Fruit fly (Drosophila melanogaster) whole organism, prepupa: ENCODE measurements around the gene SclA.

Experiments
- CG10669 ChIP-seq: fragments of 200-800 bp; sonication (Bioruptor generic); optimal IDR thresholded peaks from 3 replicates; lab custom pipeline; 2018; ENCODE audit warnings: missing biosample characterization, mild to moderate bottlenecking, missing genetic modification characterization, moderate library complexity
- CG11762 ChIP-seq: fragments of 200-800 bp; sonication (Bioruptor generic); optimal IDR thresholded peaks from 3 replicates; lab custom pipeline; 2016; ENCODE audit warnings: missing biosample characterization, missing genetic modification characterization; ENCODE audit not compliant: insufficient read depth
- CG11902 ChIP-seq: fragments of 200-800 bp; sonication (Bioruptor generic); optimal IDR thresholded peaks from 3 replicates; lab custom pipeline; 2016; ENCODE audit warnings: missing biosample characterization, missing genetic modification characterization
- CG1621 ChIP-seq: fragments of 200-800 bp; sonication (Bioruptor generic); optimal IDR thresholded peaks from 3 replicates; lab custom pipeline; 2018; ENCODE audit warnings: missing biosample characterization, mild to moderate bottlenecking, missing genetic modification characterization
- CG16779 ChIP-seq: fragments of 200-800 bp; sonication (Bioruptor generic); optimal IDR thresholded peaks from 3 replicates; lab custom pipeline; 2017; ENCODE audit warnings: missing biosample characterization, mild to moderate bottlenecking, missing genetic modification characterization
- CG31627 ChIP-seq: fragments of 200-800 bp; sonication (Bioruptor generic); optimal IDR thresholded peaks from 3 replicates; lab custom pipeline; 2016; ENCODE audit warnings: missing biosample characterization, missing genetic modification characterization
- CG32006 ChIP-seq: fragments of 200-800 bp; sonication (Bioruptor generic); optimal IDR thresholded peaks from 3 replicates; lab custom pipeline; 2017; ENCODE audit warnings: missing biosample characterization, mild to moderate bottlenecking, missing genetic modification characterization
- CG3919 ChIP-seq: fragments of 200-800 bp; sonication (Bioruptor generic); optimal IDR thresholded peaks from 3 replicates; lab custom pipeline; 2016; ENCODE audit warnings: missing biosample characterization, missing genetic modification characterization
- CG4318 ChIP-seq: fragments of 200-800 bp; sonication (Bioruptor generic); optimal IDR thresholded peaks from 3 replicates; lab custom pipeline; 2017; ENCODE audit warnings: missing biosample characterization, mild to moderate bottlenecking, missing genetic modification characterization
- CG6163 ChIP-seq: fragments of 200-800 bp; sonication (Bioruptor generic); IDR thresholded peaks from 3 replicates; pipeline ENCODE4 v1.3.6; 2022; ENCODE audit warnings: missing biosample characterization, missing genetic modification characterization
- CG6276 ChIP-seq: fragments of 200-800 bp; sonication (Bioruptor generic); optimal IDR thresholded peaks from 2 replicates; lab custom pipeline; 2017; ENCODE audit warnings: missing biosample characterization, mild to moderate bottlenecking, missing genetic modification characterization
- CG6792 ChIP-seq: fragments of 200-800 bp; sonication (Bioruptor generic); optimal IDR thresholded peaks from 3 replicates; lab custom pipeline; 2016; ENCODE audit warnings: missing biosample characterization, missing genetic modification characterization
- CG6854 ChIP-seq: fragments of 200-800 bp; sonication (Bioruptor generic); optimal IDR thresholded peaks from 2 replicates; lab custom pipeline; 2017; ENCODE audit warnings: missing biosample characterization, mild to moderate bottlenecking, missing genetic modification characterization
- CG7368 ChIP-seq: fragments of 200-800 bp; sonication (Bioruptor generic); optimal IDR thresholded peaks from 3 replicates; lab custom pipeline; 2016; ENCODE audit warnings: missing biosample characterization, missing genetic modification characterization
- CG8119 ChIP-seq: fragments of 200-800 bp; sonication (Bioruptor generic); IDR thresholded peaks from 3 replicates; pipeline ENCODE4 v1.3.6; 2022; ENCODE audit warnings: missing biosample characterization, missing genetic modification characterization
- Eip75B ChIP-seq: fragments of 200-800 bp; sonication (Bioruptor generic); optimal IDR thresholded peaks from 3 replicates; lab custom pipeline; 2016; ENCODE audit warnings: missing biosample characterization, missing genetic modification characterization
- Eip78C ChIP-seq: fragments of 200-800 bp; sonication (Bioruptor generic); peaks from one replicate; lab custom pipeline; 2016; ENCODE audit warnings: missing biosample characterization, missing genetic modification characterization
- Ets21C ChIP-seq: fragments of 200-800 bp; sonication (Bioruptor generic); optimal IDR thresholded peaks from 3 replicates; lab custom pipeline; 2016; ENCODE audit warnings: missing biosample characterization, missing genetic modification characterization
- Gug ChIP-seq: fragments of 200-800 bp; sonication (Bioruptor generic); IDR thresholded peaks from 2 replicates; pipeline ENCODE4 v1.3.6; 2022; ENCODE audit warnings: missing biosample characterization, missing genetic modification characterization
- Hr38 ChIP-seq: sonication (Bioruptor generic); optimal IDR thresholded peaks from 2 replicates; lab custom pipeline; 2016; ENCODE audit warnings: missing biosample characterization, missing genetic modification characterization
- Hr4 ChIP-seq: fragments of 200-800 bp; sonication (Bioruptor generic); optimal IDR thresholded peaks from 3 replicates; lab custom pipeline; 2016; ENCODE audit warnings: missing biosample characterization, missing genetic modification characterization
- Lpt ChIP-seq: fragments of 200-800 bp; sonication (Bioruptor generic); optimal IDR thresholded peaks from 3 replicates; lab custom pipeline; 2016; ENCODE audit warnings: missing biosample characterization, missing genetic modification characterization
- Met ChIP-seq: fragments of 200-800 bp; sonication (Bioruptor generic); optimal IDR thresholded peaks from 3 replicates; lab custom pipeline; 2016; ENCODE audit warnings: missing biosample characterization, missing genetic modification characterization
- Smox ChIP-seq: fragments of 200-800 bp; sonication (Bioruptor generic); optimal IDR thresholded peaks from 3 replicates; lab custom pipeline; 2016; ENCODE audit warnings: missing biosample characterization, missing genetic modification characterization
- Sox14 ChIP-seq: fragments of 200-800 bp; sonication (Bioruptor generic); optimal IDR thresholded peaks from 3 replicates; lab custom pipeline; 2016; ENCODE audit warnings: missing biosample characterization, missing genetic modification characterization
- achi ChIP-seq: fragments of 200-800 bp; sonication (Bioruptor generic); optimal IDR thresholded peaks from 3 replicates; lab custom pipeline; 2016; ENCODE audit warnings: missing biosample characterization, missing genetic modification characterization
- eg ChIP-seq: fragments of 200-800 bp; sonication (Bioruptor generic); IDR thresholded peaks from 3 replicates; pipeline ENCODE4 v1.3.6; 2022; ENCODE audit warnings: missing biosample characterization, missing genetic modification characterization
- esn ChIP-seq: fragments of 200-800 bp; sonication (Bioruptor generic); optimal IDR thresholded peaks from 2 replicates; lab custom pipeline; 2016; ENCODE audit warnings: missing biosample characterization, mild to moderate bottlenecking, missing genetic modification characterization, moderate library complexity
- fd59A ChIP-seq: fragments of 200-800 bp; sonication (Bioruptor generic); optimal IDR thresholded peaks from 2 replicates; lab custom pipeline; 2017; ENCODE audit warnings: missing biosample characterization, mild to moderate bottlenecking, missing genetic modification characterization, missing genetic modification reagents
- lz ChIP-seq: fragments of 200-800 bp; sonication (Bioruptor generic); optimal IDR thresholded peaks from 3 replicates; lab custom pipeline; 2016; ENCODE audit warnings: missing biosample characterization, missing genetic modification characterization
- net ChIP-seq: fragments of 200-800 bp; sonication (Bioruptor generic); optimal IDR thresholded peaks from 3 replicates; lab custom pipeline; 2016; ENCODE audit warnings: missing biosample characterization, missing genetic modification characterization
- pdm3 ChIP-seq: fragments of 200-800 bp; sonication (Bioruptor generic); optimal IDR thresholded peaks from 3 replicates; lab custom pipeline; 2016; ENCODE audit warnings: missing biosample characterization, missing genetic modification characterization
- salr ChIP-seq, 2 experiments: fragments of 200-800 bp; sonication (Bioruptor generic); optimal IDR thresholded peaks; 3 replicates each; lab custom pipeline; 2016 to 2018; ENCODE audit warnings: missing biosample characterization in 2 of 2, missing genetic modification characterization in 2 of 2, mild to moderate bottlenecking in 1 of 2
- spab ChIP-seq: fragments of 200-800 bp; sonication (Bioruptor generic); optimal IDR thresholded peaks from 2 replicates; lab custom pipeline; 2017; ENCODE audit warnings: missing biosample characterization, mild to moderate bottlenecking, missing genetic modification characterization, missing genetic modification reagents
- svp ChIP-seq: fragments of 200-800 bp; sonication (Bioruptor generic); peaks from one replicate; lab custom pipeline; 2016; ENCODE audit warnings: missing biosample characterization, missing genetic modification characterization
- topi ChIP-seq: fragments of 200-800 bp; sonication (Bioruptor generic); optimal IDR thresholded peaks from 3 replicates; lab custom pipeline; 2016; ENCODE audit warnings: missing biosample characterization, missing genetic modification characterization
- vri ChIP-seq: fragments of 200-800 bp; sonication (Bioruptor generic); optimal IDR thresholded peaks from 3 replicates; lab custom pipeline; 2016; ENCODE audit warnings: missing biosample characterization, mild to moderate bottlenecking, missing genetic modification characterization

Gene SclA

dm6 chr2L:16868897-16869324, 31.1 kb downstream of the SclA start (continued):
- TF ChIP-seq CG4318 (GFP tag; lab: Kevin White, UChicago) (peak; percentile 35), CG32006 (GFP tag; lab: Kevin White, UChicago) (peak; percentile 58)

- TF ChIP-seq Hr4 (GFP tag; lab: Kevin White, UChicago): no peak
- TF ChIP-seq CG6276 (GFP tag; lab: Kevin White, UChicago): peak; percentile 42
- no peak for TF ChIP-seq CG6854
- no peak for TF ChIP-seq CG11902 (GFP tag; lab: Kevin White, UChicago)
- TF ChIP-seq spab: no peak
- no peak for TF ChIP-seq CG6163 (GFP tag; lab: Robert Waterston, UW)
- TF ChIP-seq Met: no peak
- TF ChIP-seq topi (GFP tag; lab: Kevin White, UChicago): no peak
- no peak for TF ChIP-seq net (GFP tag; lab: Kevin White, UChicago)
- TF ChIP-seq Gug (GFP tag; lab: Robert Waterston, UW): no peak
- no peak for TF ChIP-seq CG10669
- no peak for TF ChIP-seq CG4318 (GFP tag; lab: Kevin White, UChicago)
- no peak for TF ChIP-seq svp (GFP tag; lab: Kevin White, UChicago)
- TF ChIP-seq CG6792 (GFP tag; lab: Kevin White, UChicago): no peak
- TF ChIP-seq Eip78C (GFP tag; lab: Kevin White, UChicago): no peak
- no peak for TF ChIP-seq Hr38
- TF ChIP-seq eg (GFP tag; lab: Robert Waterston, UW): peak; percentile 49; the same call in 1 of the 3 replicates
- TF ChIP-seq esn (GFP tag; lab: Kevin White, UChicago): no peak
- peak; percentile 14 for TF ChIP-seq Lpt (GFP tag; lab: Kevin White, UChicago)
- TF ChIP-seq achi: no peak
- TF ChIP-seq Ets21C (GFP tag; lab: Kevin White, UChicago): no peak
- no peak for TF ChIP-seq CG1621
- TF ChIP-seq CG11762 (GFP tag; lab: Kevin White, UChicago): no peak
- no peak for TF ChIP-seq Eip75B (GFP tag; lab: Kevin White, UChicago)
These were observed 37.2 kb downstream of the SclA start for dm6 chr2L:16874924-16875323.

- TF ChIP-seq CG7368 (no peak), pdm3 (GFP tag; lab: Kevin White, UChicago) (no peak), net (GFP tag; lab: Kevin White, UChicago) (no peak), salr (GFP tag; optimal IDR thresholded peaks at IDR 0.05; lab: Kevin White, UChicago) (peak in 1 of 2 experiments; percentile 6), vri (GFP tag; lab: Kevin White, UChicago) (peak; percentile 5), Smox (GFP tag; lab: Kevin White, UChicago) (no peak)
These were observed 38.8 kb downstream of the SclA start for dm6 chr2L:16876555-16876954.

dm6 chr2L:16877678-16878077, 39.9 kb downstream of the SclA start:
- TF ChIP-seq esn (GFP tag; lab: Kevin White, UChicago): no peak

- no peak for TF ChIP-seq lz (GFP tag; lab: Kevin White, UChicago)
- TF ChIP-seq CG31627 (GFP tag; lab: Kevin White, UChicago): no peak
- no peak for TF ChIP-seq Eip78C (GFP tag; lab: Kevin White, UChicago)
- no peak for TF ChIP-seq CG8119 (GFP tag; lab: Robert Waterston, UW)
- no peak for TF ChIP-seq Sox14
- TF ChIP-seq Ets21C (GFP tag; lab: Kevin White, UChicago): no peak
- no peak for TF ChIP-seq CG6163 (GFP tag; lab: Robert Waterston, UW)
- TF ChIP-seq CG16779 (tag; lab: Kevin White, UChicago): no peak
- TF ChIP-seq fd59A (GFP tag; lab: Kevin White, UChicago): no peak
- no peak for TF ChIP-seq CG3919
These were observed 41.5 kb downstream of the SclA start, which contains the start of the genes CG32832, CG31743 and CG34313 for dm6 chr2L:16879288-16879687. Gene CG32832 (minus strand): TSS chr2L:16879290. Gene CG31743 (plus strand): TSS chr2L:16879517. Gene CG34313 (plus strand): TSS chr2L:16879517.
